Worm (Caenorhabditis elegans): ENCODE data around the gene F31F4.1.

ce11 chrV:676090-676489, 7.8 kb upstream of the F31F4.1 start:
- TF ChIP-seq lin-13 (tag; optimal IDR thresholded peaks at IDR 0.05) (no peak), mep-1 (tag; optimal IDR thresholded peaks at IDR 0.05) (no peak)

Data from whole organism, mixed stage, embryonic.